Worm (Caenorhabditis elegans) whole organism, mixed stage, embryonic: ENCODE measurements around the gene vab-7.

ENCODE experiments used
- ces-1 ChIP-seq: fragments of 150-350 bp; optimal IDR thresholded peaks from 2 replicates; lab custom pipeline; 2014; ENCODE audit warnings: missing biosample characterization, missing genetic modification reagents, missing genetic modification characterization
- elt-3 ChIP-seq: fragments of 150-350 bp; optimal IDR thresholded peaks from 2 replicates; lab custom pipeline; 2014; ENCODE audit warnings: missing biosample characterization, missing genetic modification characterization
- nhr-237 ChIP-seq: fragments of 150-350 bp; optimal IDR thresholded peaks from 2 replicates; lab custom pipeline; 2014; ENCODE audit warnings: missing biosample characterization, missing genetic modification characterization
- nhr-76 ChIP-seq: sonication (generic microtip); optimal IDR thresholded peaks from 2 replicates; lab custom pipeline; 2017; ENCODE audit warnings: missing biosample characterization, missing genetic modification characterization

ce11 chrIII:10880083-10880482 is 40.1 kb upstream of the vab-7 start, which contains the start of gene C44B9.3:
- TF ChIP-seq nhr-237 (no peak), ces-1 (GFP tag; lab: Kevin White, UChicago) (no peak), elt-3 (tag; lab: Kevin White, UChicago) (no peak), nhr-76 (no peak)
